Fruit fly (Drosophila melanogaster) Kc167 (cell line): ENCODE data around the gene CG32655.

ENCODE experiments used
- Myc ChIP-seq: fragments of >200 bp; optimal IDR thresholded peaks from 2 replicates; lab custom pipeline; 2017; ENCODE audit warnings: missing external identifiers
- Sin3A ChIP-seq: fragments of >200 bp; optimal IDR thresholded peaks from 2 replicates; lab custom pipeline; 2018; ENCODE audit warnings: missing external identifiers
- h ChIP-seq: fragments of >200 bp; optimal IDR thresholded peaks from 3 replicates; lab custom pipeline; 2018; ENCODE audit warnings: missing external identifiers
- insv ChIP-seq: fragments of >200 bp; optimal IDR thresholded peaks from 3 replicates; lab custom pipeline; 2018; ENCODE audit warnings: missing external identifiers
- psq ChIP-seq: fragments of >200 bp; optimal IDR thresholded peaks from 2 replicates; lab custom pipeline; 2017; ENCODE audit warnings: missing external identifiers
- ttk ChIP-seq: sonication (Bioruptor generic); optimal IDR thresholded peaks from 2 replicates; lab custom pipeline; 2017; ENCODE audit warnings: missing external identifiers

Gene CG32655

dm6 chrX:12242375-12242774, 6.7 kb upstream of the CG32655 start:
- TF ChIP-seq h (no peak), ttk (lab: Kevin White, UChicago) (no peak), psq (lab: Kevin White, UChicago) (no peak), Sin3A (lab: Kevin White, UChicago) (no peak), Myc (lab: Kevin White, UChicago) (no peak), insv (lab: Kevin White, UChicago) (no peak)

- TF ChIP-seq insv (lab: Kevin White, UChicago), result no peak
- no peak for TF ChIP-seq h
- no peak for TF ChIP-seq ttk (lab: Kevin White, UChicago)
- TF ChIP-seq Myc (lab: Kevin White, UChicago), result no peak
- no peak for TF ChIP-seq Sin3A (lab: Kevin White, UChicago)
- no peak for TF ChIP-seq psq (lab: Kevin White, UChicago)
Measured at dm6 chrX:12241032-12241431, 5.4 kb upstream of the CG32655 start.

- TF ChIP-seq psq (lab: Kevin White, UChicago) (no peak), Myc (lab: Kevin White, UChicago) (no peak), h (no peak), ttk (lab: Kevin White, UChicago) (no peak), insv (lab: Kevin White, UChicago) (no peak), Sin3A (lab: Kevin White, UChicago) (no peak)
Measured at dm6 chrX:12239500-12239899, 3.8 kb upstream of the CG32655 start.

dm6 chrX:12227975-12228374, 7.7 kb downstream of the CG32655 start:
- TF ChIP-seq insv (lab: Kevin White, UChicago) (no peak), ttk (lab: Kevin White, UChicago) (no peak), Myc (lab: Kevin White, UChicago) (no peak), psq (lab: Kevin White, UChicago) (no peak), Sin3A (lab: Kevin White, UChicago) (no peak), h (no peak)

dm6 chrX:12226561-12226960, 9.1 kb downstream of the CG32655 start:
- TF ChIP-seq ttk (lab: Kevin White, UChicago) (no peak), insv (lab: Kevin White, UChicago) (no peak), psq (lab: Kevin White, UChicago) (no peak), Myc (lab: Kevin White, UChicago) (no peak), h (no peak), Sin3A (lab: Kevin White, UChicago) (no peak)

- TF ChIP-seq ttk (lab: Kevin White, UChicago), result no peak
- no peak for TF ChIP-seq h
- TF ChIP-seq Sin3A (lab: Kevin White, UChicago), result no peak
- no peak for TF ChIP-seq insv (lab: Kevin White, UChicago)
- no peak for TF ChIP-seq psq (lab: Kevin White, UChicago)
- TF ChIP-seq Myc (lab: Kevin White, UChicago), result no peak
Measured at dm6 chrX:12225325-12225972, 10.2 kb downstream of the CG32655 start.

- no peak for TF ChIP-seq Myc (lab: Kevin White, UChicago)
- no peak for TF ChIP-seq h
- TF ChIP-seq insv (lab: Kevin White, UChicago), result no peak
- TF ChIP-seq psq (lab: Kevin White, UChicago), result no peak
- no peak for TF ChIP-seq Sin3A (lab: Kevin White, UChicago)
- no peak for TF ChIP-seq ttk (lab: Kevin White, UChicago)
Measured at dm6 chrX:12222890-12223345, 12.8 kb downstream of the CG32655 start.

- TF ChIP-seq ttk (lab: Kevin White, UChicago), result no peak
- TF ChIP-seq Myc (lab: Kevin White, UChicago), result no peak
- no peak for TF ChIP-seq insv (lab: Kevin White, UChicago)
- TF ChIP-seq h, result no peak
- TF ChIP-seq psq (lab: Kevin White, UChicago), result no peak
- no peak for TF ChIP-seq Sin3A (lab: Kevin White, UChicago)
Measured at dm6 chrX:12221496-12221895, 14.2 kb downstream of the CG32655 start.

- TF ChIP-seq h, result no peak
- no peak for TF ChIP-seq Sin3A (lab: Kevin White, UChicago)
- TF ChIP-seq ttk (lab: Kevin White, UChicago), result no peak
- TF ChIP-seq psq (lab: Kevin White, UChicago), result no peak
- no peak for TF ChIP-seq insv (lab: Kevin White, UChicago)
- TF ChIP-seq Myc (lab: Kevin White, UChicago), result no peak
Measured at dm6 chrX:12217572-12217971, 18.1 kb downstream of the CG32655 start.

dm6 chrX:12212766-12213165, 22.9 kb downstream of the CG32655 start:
- no peak for TF ChIP-seq Myc (lab: Kevin White, UChicago)
- TF ChIP-seq insv (lab: Kevin White, UChicago), result no peak
- no peak for TF ChIP-seq ttk (lab: Kevin White, UChicago)
- no peak for TF ChIP-seq h
- TF ChIP-seq psq (lab: Kevin White, UChicago), result no peak
- TF ChIP-seq Sin3A (lab: Kevin White, UChicago), result no peak

- no peak for TF ChIP-seq psq (lab: Kevin White, UChicago)
- TF ChIP-seq Myc (lab: Kevin White, UChicago), result no peak
- no peak for TF ChIP-seq h
- no peak for TF ChIP-seq Sin3A (lab: Kevin White, UChicago)
- TF ChIP-seq ttk (lab: Kevin White, UChicago), result no peak
- TF ChIP-seq insv (lab: Kevin White, UChicago), result no peak
Measured at dm6 chrX:12207595-12207994, 28.1 kb downstream of the CG32655 start.

dm6 chrX:12207151-12207550, 28.5 kb downstream of the CG32655 start:
- TF ChIP-seq insv (lab: Kevin White, UChicago), result no peak
- no peak for TF ChIP-seq psq (lab: Kevin White, UChicago)
- no peak for TF ChIP-seq h
- TF ChIP-seq Myc (lab: Kevin White, UChicago), result no peak
- no peak for TF ChIP-seq Sin3A (lab: Kevin White, UChicago)
- no peak for TF ChIP-seq ttk (lab: Kevin White, UChicago)
